Fruit fly (Drosophila melanogaster) whole organism, embryonic: Measurements from ENCODE around the gene HipHop.

Experiments used
- Antp ChIP-seq: fragments of 200-800 bp; sonication (Bioruptor generic); optimal IDR thresholded peaks from 3 replicates; lab custom pipeline; 2016; ENCODE audit warnings: missing biosample characterization, missing genetic modification characterization
- Blimp-1 ChIP-seq: fragments of 200-800 bp; sonication (Bioruptor generic); optimal IDR thresholded peaks from 3 replicates; lab custom pipeline; 2018; ENCODE audit warnings: missing biosample characterization, missing genetic modification characterization, mild to moderate bottlenecking, moderate library complexity, missing genetic modification reagents
- CG10543 ChIP-seq: fragments of 200-800 bp; sonication (Bioruptor generic); optimal IDR thresholded peaks from 3 replicates; lab custom pipeline; 2017; ENCODE audit warnings: missing biosample characterization, mild to moderate bottlenecking, missing genetic modification characterization, moderate library complexity
- CG10979 ChIP-seq: fragments of 200-800 bp; sonication (Bioruptor generic); optimal IDR thresholded peaks from 2 replicates; lab custom pipeline; 2018; ENCODE audit warnings: missing biosample characterization, mild to moderate bottlenecking, missing genetic modification characterization, moderate library complexity
- CG12155 ChIP-seq: fragments of 200-800 bp; sonication (Bioruptor generic); optimal IDR thresholded peaks from 3 replicates; lab custom pipeline; 2016; ENCODE audit warnings: missing biosample characterization, missing genetic modification characterization
- CG13894 ChIP-seq: fragments of 200-800 bp; sonication (Bioruptor generic); optimal IDR thresholded peaks from 3 replicates; lab custom pipeline; 2018; ENCODE audit warnings: missing biosample characterization, mild to moderate bottlenecking, missing genetic modification characterization, moderate library complexity
- CG14441 ChIP-seq: fragments of 200-800 bp; sonication (Bioruptor generic); IDR thresholded peaks from 2 replicates; pipeline ENCODE4 v1.3.6; 2022; ENCODE audit warnings: missing biosample characterization, missing genetic modification characterization
- CG17361 ChIP-seq: fragments of 200-800 bp; sonication (Bioruptor generic); IDR thresholded peaks from 3 replicates; pipeline ENCODE4 v1.3.6; 2022; ENCODE audit warnings: missing biosample characterization, missing genetic modification characterization
- CG1832 ChIP-seq: fragments of 200-800 bp; sonication (Bioruptor generic); optimal IDR thresholded peaks from 2 replicates; lab custom pipeline; 2017; ENCODE audit warnings: missing biosample characterization, mild to moderate bottlenecking, missing genetic modification characterization, inconsistent platforms
- CG2678 ChIP-seq: fragments of 200-800 bp; sonication (Bioruptor generic); optimal IDR thresholded peaks from 3 replicates; lab custom pipeline; 2019; ENCODE audit warnings: missing biosample characterization, mild to moderate bottlenecking, missing genetic modification characterization, moderate library complexity
- CG3163 ChIP-seq: fragments of 200-800 bp; sonication (Bioruptor generic); optimal IDR thresholded peaks from 3 replicates; lab custom pipeline; 2016; ENCODE audit warnings: missing biosample characterization, missing genetic modification characterization
- CG5245 ChIP-seq: fragments of 200-800 bp; sonication (Bioruptor generic); optimal IDR thresholded peaks from 3 replicates; lab custom pipeline; 2016; ENCODE audit warnings: missing biosample characterization, missing genetic modification characterization
- CG6854 ChIP-seq: fragments of 200-800 bp; sonication (Bioruptor generic); optimal IDR thresholded peaks from 3 replicates; lab custom pipeline; 2017; ENCODE audit warnings: missing biosample characterization, mild to moderate bottlenecking, missing genetic modification characterization
- CG7839 ChIP-seq: fragments of 200-800 bp; sonication (Bioruptor generic); optimal IDR thresholded peaks from 3 replicates; lab custom pipeline; 2018; ENCODE audit warnings: missing biosample characterization, mild to moderate bottlenecking, missing genetic modification characterization, moderate library complexity
- CG7963 ChIP-seq: fragments of 200-800 bp; sonication (Bioruptor generic); IDR thresholded peaks from 3 replicates; pipeline ENCODE4 v1.3.6; 2022; ENCODE audit warnings: missing biosample characterization, missing genetic modification characterization; ENCODE audit not compliant: partially characterized antibody
- CG8359 ChIP-seq: fragments of 200-800 bp; sonication (Bioruptor generic); optimal IDR thresholded peaks from 2 replicates; lab custom pipeline; 2017; ENCODE audit warnings: missing biosample characterization, mild to moderate bottlenecking, missing genetic modification characterization, borderline replicate concordance
- CG9876 ChIP-seq: fragments of 200-800 bp; sonication (Bioruptor generic); optimal IDR thresholded peaks from 2 replicates; lab custom pipeline; 2016; ENCODE audit warnings: missing biosample characterization, missing genetic modification characterization
- Camta ChIP-seq: fragments of 200-800 bp; sonication (Bioruptor generic); optimal IDR thresholded peaks from 2 replicates; lab custom pipeline; 2016; ENCODE audit warnings: missing biosample characterization, missing genetic modification characterization
- CkIIα-i1 ChIP-seq: fragments of 200-800 bp; sonication (Bioruptor generic); IDR thresholded peaks from 2 replicates; pipeline ENCODE4 v1.3.6; 2022; ENCODE audit warnings: missing biosample characterization, missing genetic modification characterization
- Dll ChIP-seq: fragments of 200-800 bp; sonication (Bioruptor generic); IDR thresholded peaks from 4 replicates; pipeline ENCODE4 v1.3.6; 2022; ENCODE audit warnings: missing biosample characterization, missing genetic modification characterization; ENCODE audit not compliant: partially characterized antibody
- Fer1 ChIP-seq: fragments of 200-800 bp; sonication (Bioruptor generic); optimal IDR thresholded peaks from 2 replicates; lab custom pipeline; 2017; ENCODE audit warnings: missing biosample characterization, mild to moderate bottlenecking, missing genetic modification characterization
- HmgD ChIP-seq: fragments of 200-800 bp; sonication (Bioruptor generic); optimal IDR thresholded peaks from 3 replicates; lab custom pipeline; 2016; ENCODE audit warnings: missing biosample characterization, missing genetic modification characterization
- Lim3 ChIP-seq: fragments of 200-800 bp; sonication (Bioruptor generic); IDR thresholded peaks from 2 replicates; pipeline ENCODE4 v1.3.6; 2022; ENCODE audit warnings: missing biosample characterization, missing genetic modification characterization
- Neu2 ChIP-seq: fragments of 200-800 bp; sonication (Bioruptor generic); optimal IDR thresholded peaks from 3 replicates; lab custom pipeline; 2016; ENCODE audit warnings: missing biosample characterization, missing genetic modification characterization, borderline replicate concordance
- Oaz ChIP-seq: fragments of 200-800 bp; sonication (Bioruptor generic); IDR thresholded peaks from 2 replicates; pipeline ENCODE4 v1.3.6; 2022; ENCODE audit warnings: missing biosample characterization, missing genetic modification characterization
- Vsx1 ChIP-seq: fragments of 200-800 bp; sonication (Bioruptor generic); optimal IDR thresholded peaks from 2 replicates; lab custom pipeline; 2017; ENCODE audit warnings: missing biosample characterization, mild to moderate bottlenecking, missing genetic modification characterization, missing genetic modification reagents
- chn ChIP-seq: fragments of 200-800 bp; sonication (Bioruptor generic); optimal IDR thresholded peaks from 2 replicates; lab custom pipeline; 2016; ENCODE audit warnings: missing biosample characterization, missing genetic modification characterization
- corto ChIP-seq: fragments of 200-800 bp; sonication (Bioruptor generic); optimal IDR thresholded peaks from 2 replicates; lab custom pipeline; 2016; ENCODE audit warnings: missing biosample characterization, mild to moderate bottlenecking, missing genetic modification characterization, moderate library complexity
- en ChIP-seq: fragments of 200-800 bp; sonication (Bioruptor generic); optimal IDR thresholded peaks from 2 replicates; lab custom pipeline; 2016; ENCODE audit warnings: missing biosample characterization, missing genetic modification characterization
- ewg ChIP-seq: fragments of 200-800 bp; sonication (Bioruptor generic); optimal IDR thresholded peaks from 3 replicates; lab custom pipeline; 2017; ENCODE audit warnings: mild to moderate bottlenecking, missing biosample characterization, missing genetic modification reagents, missing genetic modification characterization
- fru ChIP-seq: fragments of >200 bp; optimal IDR thresholded peaks from 2 replicates; lab custom pipeline; 2017
- mam ChIP-seq: fragments of 200-800 bp; sonication (Bioruptor generic); optimal IDR thresholded peaks from 3 replicates; lab custom pipeline; 2016; ENCODE audit warnings: missing biosample characterization, missing genetic modification characterization
- mld ChIP-seq: fragments of 200-800 bp; sonication (Bioruptor generic); IDR thresholded peaks from 3 replicates; pipeline ENCODE4 v1.3.6; 2022; ENCODE audit warnings: missing biosample characterization, missing genetic modification characterization; ENCODE audit not compliant: partially characterized antibody
- oc ChIP-seq: fragments of 200-800 bp; sonication (Bioruptor generic); optimal IDR thresholded peaks from 2 replicates; lab custom pipeline; 2018; ENCODE audit warnings: missing biosample characterization, mild to moderate bottlenecking, missing genetic modification characterization, moderate library complexity
- peb ChIP-seq: fragments of 200-800 bp; sonication (Bioruptor generic); IDR thresholded peaks from 2 replicates; pipeline ENCODE4 v1.3.6; 2022; ENCODE audit warnings: missing biosample characterization, missing genetic modification characterization
- pho ChIP-seq: fragments of 200-800 bp; sonication (Bioruptor generic); optimal IDR thresholded peaks from 2 replicates; lab custom pipeline; 2016; ENCODE audit warnings: missing biosample characterization, missing genetic modification characterization
- phol ChIP-seq: fragments of 200-800 bp; sonication (Bioruptor generic); optimal IDR thresholded peaks from 3 replicates; lab custom pipeline; 2018; ENCODE audit warnings: missing biosample characterization, mild to moderate bottlenecking, missing genetic modification characterization, moderate library complexity
- ranshi ChIP-seq: fragments of 200-800 bp; sonication (Bioruptor generic); IDR thresholded peaks from 2 replicates; pipeline ENCODE4 v1.3.6; 2022; ENCODE audit warnings: missing biosample characterization, missing genetic modification characterization
- repo ChIP-seq: fragments of 200-800 bp; sonication (Bioruptor generic); optimal IDR thresholded peaks from 2 replicates; lab custom pipeline; 2016; ENCODE audit warnings: missing biosample characterization, missing genetic modification characterization
- ro ChIP-seq: fragments of 200-800 bp; sonication (Bioruptor generic); IDR thresholded peaks from 2 replicates; pipeline ENCODE4 v1.3.6; 2022; ENCODE audit warnings: missing biosample characterization, missing genetic modification characterization
- scrt ChIP-seq: fragments of 200-800 bp; sonication (Bioruptor generic); optimal IDR thresholded peaks from 2 replicates; lab custom pipeline; 2018; ENCODE audit warnings: missing biosample characterization, mild to moderate bottlenecking, missing genetic modification characterization, moderate library complexity
- seq ChIP-seq: fragments of 200-800 bp; sonication (Bioruptor generic); IDR thresholded peaks from 2 replicates; pipeline ENCODE4 v1.3.6; 2022; ENCODE audit warnings: missing biosample characterization, missing genetic modification characterization
- slou ChIP-seq: fragments of 200-800 bp; sonication (Bioruptor generic); optimal IDR thresholded peaks from 3 replicates; lab custom pipeline; 2016; ENCODE audit warnings: missing biosample characterization, missing genetic modification characterization
- slp2 ChIP-seq: fragments of 200-800 bp; sonication (Bioruptor generic); optimal IDR thresholded peaks from 2 replicates; lab custom pipeline; 2016; ENCODE audit warnings: missing biosample characterization, missing genetic modification characterization
- sna ChIP-seq: fragments of 200-800 bp; sonication (Bioruptor generic); IDR thresholded peaks from 2 replicates; pipeline ENCODE4 v1.3.6; 2022; ENCODE audit warnings: missing biosample characterization, missing genetic modification characterization; ENCODE audit not compliant: partially characterized antibody
- sr ChIP-seq: fragments of 200-800 bp; sonication (Bioruptor generic); IDR thresholded peaks from 3 replicates; pipeline ENCODE4 v1.3.6; 2022; ENCODE audit warnings: missing biosample characterization, missing genetic modification characterization
- stc ChIP-seq: fragments of 200-800 bp; sonication (Bioruptor generic); IDR thresholded peaks from 2 replicates; pipeline ENCODE4 v1.3.6; 2022; ENCODE audit warnings: missing biosample characterization, missing genetic modification characterization
- tin ChIP-seq: fragments of 200-800 bp; sonication (Bioruptor generic); optimal IDR thresholded peaks from 3 replicates; lab custom pipeline; 2016; ENCODE audit warnings: missing biosample characterization, missing genetic modification characterization
- tll ChIP-seq, 2 experiments: fragments of 200-800 bp in 1 of 2; fragments of >200 bp in 1 of 2; sonication (Bioruptor generic) in 1 of 2; optimal IDR thresholded peaks; 2 replicates each; lab custom pipeline; 2017 to 2019; ENCODE audit warnings: missing biosample characterization in 2 of 2, missing genetic modification characterization in 2 of 2, mild to moderate bottlenecking in 1 of 2, moderate library complexity in 1 of 2
- tup ChIP-seq: fragments of 200-800 bp; sonication (Bioruptor generic); optimal IDR thresholded peaks from 2 replicates; lab custom pipeline; 2016; ENCODE audit warnings: missing biosample characterization, mild to moderate bottlenecking, missing genetic modification characterization, moderate library complexity
- twi ChIP-seq: fragments of 200-800 bp; optimal IDR thresholded peaks from 2 replicates; lab custom pipeline; 2019; ENCODE audit warnings: missing biosample characterization, mild to moderate bottlenecking, missing genetic modification characterization, moderate library complexity

HipHop gene

dm6 chr3L:18867521-18867920 lies 46.5 kb downstream of the HipHop start, which contains the start of gene Dysb (continued):
- peak; percentile 90 for TF ChIP-seq CG14441 (GFP tag; lab: Robert Waterston, UW)
- peak; percentile 12 for TF ChIP-seq CG3163
- TF ChIP-seq CG7963 (GFP tag; lab: Robert Waterston, UW): no peak
- peak; percentile 60; the same call in 3 of the 4 replicates for TF ChIP-seq Dll (GFP tag; lab: Robert Waterston, UW)
- TF ChIP-seq repo: no peak
- no peak for TF ChIP-seq mld (GFP tag; lab: Robert Waterston, UW)
- TF ChIP-seq oc (tag; lab: Kevin White, UChicago): peak; percentile 88
- peak; percentile 61 for TF ChIP-seq pho (GFP tag; lab: Kevin White, UChicago)
- peak; percentile 86 for TF ChIP-seq CG10979 (tag; lab: Kevin White, UChicago)
- TF ChIP-seq ro (GFP tag; lab: Robert Waterston, UW): no peak
- peak; percentile 66 for TF ChIP-seq Camta (GFP tag; lab: Kevin White, UChicago)
- TF ChIP-seq CG12155 (GFP tag; lab: Kevin White, UChicago): peak; percentile 79
- TF ChIP-seq Neu2: no peak
- TF ChIP-seq sna (GFP tag; lab: Robert Waterston, UW): no peak; the same call in 1 of the 2 replicates
- TF ChIP-seq corto (GFP tag; lab: Kevin White, UChicago): no peak
- TF ChIP-seq fru (lab: Kevin White, UChicago): no peak
- TF ChIP-seq CG9876: no peak
- TF ChIP-seq HmgD: no peak
- peak; percentile 73 for TF ChIP-seq Vsx1 (GFP tag; lab: Kevin White, UChicago)
- TF ChIP-seq seq (GFP tag; lab: Robert Waterston, UW): peak; percentile 90
- TF ChIP-seq ranshi: peak; percentile 81
- peak; percentile 57 for TF ChIP-seq twi (tag; lab: Kevin White, UChicago)
- TF ChIP-seq CkIIα-i1: no peak
- TF ChIP-seq CG7839: peak; percentile 90
- TF ChIP-seq tup (GFP tag; lab: Kevin White, UChicago): peak; percentile 53
- peak; percentile 85 for TF ChIP-seq CG13894 (tag; lab: Kevin White, UChicago)
- peak; percentile 48 for TF ChIP-seq Antp (GFP tag; lab: Kevin White, UChicago)
- peak; percentile 14 for TF ChIP-seq CG8359 (GFP tag; lab: Kevin White, UChicago)
- peak; percentile 81 for TF ChIP-seq Oaz (GFP tag; lab: Robert Waterston, UW)
- TF ChIP-seq tll (GFP tag; optimal IDR thresholded peaks at IDR 0.05; lab: Kevin White, UChicago): no peak
- TF ChIP-seq Lim3 (GFP tag; lab: Robert Waterston, UW): no peak
- TF ChIP-seq CG17361 (GFP tag; lab: Robert Waterston, UW): peak; percentile 89
- peak; percentile 88 for TF ChIP-seq Blimp-1 (GFP tag; lab: Kevin White, UChicago)
- TF ChIP-seq mam (GFP tag; lab: Kevin White, UChicago): peak; percentile 75
- TF ChIP-seq chn (GFP tag; lab: Kevin White, UChicago): peak; percentile 67
- TF ChIP-seq phol (tag; lab: Kevin White, UChicago): peak; percentile 81
- peak; percentile 83 for TF ChIP-seq CG10543
- peak; percentile 86 for TF ChIP-seq tin (GFP tag; lab: Kevin White, UChicago)
- peak; percentile 51 for TF ChIP-seq slp2 (GFP tag; lab: Kevin White, UChicago)
- peak; percentile 90 for TF ChIP-seq Fer1 (GFP tag; lab: Kevin White, UChicago)
- no peak for TF ChIP-seq en (GFP tag; lab: Kevin White, UChicago)
- peak; percentile 68 for TF ChIP-seq CG6854
- TF ChIP-seq CG2678 (tag; lab: Kevin White, UChicago): peak; percentile 90
- TF ChIP-seq peb (GFP tag; lab: Robert Waterston, UW): peak; percentile 73
- TF ChIP-seq sr: no peak; the same call in 2 of the 3 replicates
- TF ChIP-seq scrt: peak; percentile 93
- TF ChIP-seq slou: peak; percentile 21
- peak; percentile 76 for TF ChIP-seq ewg (GFP tag; lab: Kevin White, UChicago)
- no peak for TF ChIP-seq CG1832 (GFP tag; lab: Kevin White, UChicago)
- peak; percentile 89 for TF ChIP-seq stc (GFP tag; lab: Robert Waterston, UW)
- peak; percentile 78 for TF ChIP-seq CG5245 (GFP tag; lab: Kevin White, UChicago)
